Worm (Caenorhabditis elegans) whole organism, early embryonic: Measurements from ENCODE around the gene rfc-1.

Source experiments
- aly-1 ChIP-seq: sonication (generic microtip); optimal IDR thresholded peaks from 2 replicates; lab custom pipeline; 2016; ENCODE audit warnings: missing genetic modification characterization, missing compliant biosample characterization
- ama-1 ChIP-seq: fragments of 150-350 bp; optimal IDR thresholded peaks from 2 replicates; lab custom pipeline; 2014
- ceh-13 ChIP-seq: fragments of 200-800 bp; sonication (Bioruptor generic); optimal IDR thresholded peaks from 2 replicates; lab custom pipeline; 2018; ENCODE audit warnings: mild to moderate bottlenecking, missing genetic modification characterization, missing compliant biosample characterization
- hmbx-1 ChIP-seq: sonication (generic microtip); optimal IDR thresholded peaks from 2 replicates; lab custom pipeline; 2016; ENCODE audit warnings: mild to moderate bottlenecking, missing genetic modification characterization, missing compliant biosample characterization
- hnd-1 ChIP-seq: sonication (generic microtip); optimal IDR thresholded peaks from 2 replicates; lab custom pipeline; 2016; ENCODE audit warnings: missing genetic modification characterization, missing compliant biosample characterization
- tbx-37 ChIP-seq: fragments of 200-800 bp; sonication (Bioruptor generic); conservative IDR thresholded peaks from 2 replicates; pipeline ENCODE4 v1.3.6; 2022; ENCODE audit warnings: missing genetic modification reagents, missing genetic modification characterization, missing compliant biosample characterization

DNA sequence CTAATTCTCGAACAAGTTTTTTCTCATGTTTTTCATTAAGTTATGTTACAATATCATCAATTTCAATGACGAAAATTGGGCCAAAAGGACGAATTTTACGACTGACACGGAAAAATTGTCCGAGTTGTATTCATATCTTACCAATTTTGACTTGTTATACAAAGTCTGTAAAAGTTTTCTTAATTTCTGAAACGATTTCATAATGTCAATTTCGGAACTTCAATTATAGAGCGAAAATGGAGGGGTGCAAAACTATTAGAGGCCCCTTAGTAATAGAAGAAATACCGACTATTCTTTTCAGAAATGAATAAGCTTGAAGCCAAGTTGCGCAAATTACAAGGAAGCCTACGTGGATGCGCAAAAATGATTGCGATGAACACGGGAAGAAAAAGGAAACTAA is 14.2 kb downstream of the rfc-1 start, which contains the start of gene F43D2.3:
- no peak for TF ChIP-seq ama-1 (lab: Kevin White, UChicago)
- no peak for TF ChIP-seq ceh-13 (GFP tag; lab: Kevin White, UChicago)
- no peak for TF ChIP-seq hmbx-1 (tag; lab: Kevin White, UChicago)
- no peak for TF ChIP-seq aly-1 (tag; lab: Kevin White, UChicago)
- no peak for TF ChIP-seq hnd-1
- no peak for TF ChIP-seq tbx-37 (GFP tag; lab: Robert Waterston, UW)
